Worm (Caenorhabditis elegans): ENCODE data around the gene Y47D7A.7.

Gene Y47D7A.7

ce11 chrV:4419767-4420322 is at the start of gene Y47D7A.7, which contains the start of gene Y47D7A.2:
Gene Y47D7A.7, minus strand, starts transcription at chrV:4419867.
Gene Y47D7A.2, plus strand, starts transcription at chrV:4420272.
- TF ChIP-seq tbx-11 (GFP tag; IDR thresholded peaks at IDR 0.05) (no peak), hmg-4 (GFP tag; optimal IDR thresholded peaks at IDR 0.05) (no peak), ets-7 (tag; optimal IDR thresholded peaks at IDR 0.05) (no peak), hnd-1 (tag; optimal IDR thresholded peaks at IDR 0.05) (no peak), ceh-13 (GFP tag; optimal IDR thresholded peaks at IDR 0.05) (no peak), pes-1 (GFP tag; IDR thresholded peaks at IDR 0.05) (no peak), aly-1 (tag; optimal IDR thresholded peaks at IDR 0.05) (no peak), tra-4 (tag; optimal IDR thresholded peaks at IDR 0.05) (no peak), tbx-37 (GFP tag; conservative IDR thresholded peaks at IDR 0.05) (no peak), sea-1 (GFP tag; conservative IDR thresholded peaks at IDR 0.05) (no peak), ceh-36 (tag; optimal IDR thresholded peaks at IDR 0.05) (no peak), hmbx-1 (tag; optimal IDR thresholded peaks at IDR 0.05) (no peak), ama-1 (optimal IDR thresholded peaks at IDR 0.05) (no peak), flt-1 (GFP tag; IDR thresholded peaks at IDR 0.05) (no peak), B0310.2 (tag; optimal IDR thresholded peaks at IDR 0.05) (no peak), scrt-1 (GFP tag; IDR thresholded peaks at IDR 0.05) (no peak), F13C5.2 (tag; optimal IDR thresholded peaks at IDR 0.05) (no peak)

- no peak for TF ChIP-seq tbx-11 (GFP tag; IDR thresholded peaks at IDR 0.05)
- TF ChIP-seq pes-1 (GFP tag; IDR thresholded peaks at IDR 0.05) = no peak
- TF ChIP-seq ceh-36 (tag; optimal IDR thresholded peaks at IDR 0.05) = no peak
- no peak for TF ChIP-seq tbx-37 (GFP tag; conservative IDR thresholded peaks at IDR 0.05)
- no peak for TF ChIP-seq ets-7 (tag; optimal IDR thresholded peaks at IDR 0.05)
- no peak for TF ChIP-seq scrt-1 (GFP tag; IDR thresholded peaks at IDR 0.05)
- TF ChIP-seq hnd-1 (tag; optimal IDR thresholded peaks at IDR 0.05) = no peak
- TF ChIP-seq ceh-13 (GFP tag; optimal IDR thresholded peaks at IDR 0.05) = no peak
- no peak for TF ChIP-seq F13C5.2 (tag; optimal IDR thresholded peaks at IDR 0.05)
- no peak for TF ChIP-seq B0310.2 (tag; optimal IDR thresholded peaks at IDR 0.05)
- no peak for TF ChIP-seq aly-1 (tag; optimal IDR thresholded peaks at IDR 0.05)
- TF ChIP-seq ama-1 (optimal IDR thresholded peaks at IDR 0.05) = no peak
- no peak for TF ChIP-seq hmbx-1 (tag; optimal IDR thresholded peaks at IDR 0.05)
- TF ChIP-seq tra-4 (tag; optimal IDR thresholded peaks at IDR 0.05) = no peak
Measured at ce11 chrV:4454634-4455033, 35.0 kb upstream of the Y47D7A.7 start, which contains the start of gene gnrr-5. Gene gnrr-5, minus strand, starts transcription at chrV:4454734.

- TF ChIP-seq scrt-1 (GFP tag; IDR thresholded peaks at IDR 0.05) (no peak), sea-1 (GFP tag; conservative IDR thresholded peaks at IDR 0.05) (no peak), ceh-36 (tag; optimal IDR thresholded peaks at IDR 0.05) (no peak), F13C5.2 (tag; optimal IDR thresholded peaks at IDR 0.05) (peak; percentile 59)
Measured at ce11 chrV:4450523-4451089, 30.9 kb upstream of the Y47D7A.7 start, which contains the start of gene rft-2. Gene rft-2, minus strand, starts transcription at chrV:4450563.

ce11 chrV:4447637-4448036 is 28.0 kb upstream of the Y47D7A.7 start:
- TF ChIP-seq hmbx-1 (tag; optimal IDR thresholded peaks at IDR 0.05) = no peak
- no peak for TF ChIP-seq ceh-36 (tag; optimal IDR thresholded peaks at IDR 0.05)
- TF ChIP-seq ets-7 (tag; optimal IDR thresholded peaks at IDR 0.05) = no peak
- TF ChIP-seq tra-4 (tag; optimal IDR thresholded peaks at IDR 0.05) = no peak
- no peak for TF ChIP-seq ceh-13 (GFP tag; optimal IDR thresholded peaks at IDR 0.05)
- no peak for TF ChIP-seq pes-1 (GFP tag; IDR thresholded peaks at IDR 0.05)
- TF ChIP-seq aly-1 (tag; optimal IDR thresholded peaks at IDR 0.05) = no peak
- TF ChIP-seq tbx-37 (GFP tag; conservative IDR thresholded peaks at IDR 0.05) = no peak
- TF ChIP-seq ama-1 (optimal IDR thresholded peaks at IDR 0.05) = no peak
- no peak for TF ChIP-seq sea-1 (GFP tag; conservative IDR thresholded peaks at IDR 0.05)
- TF ChIP-seq F13C5.2 (tag; optimal IDR thresholded peaks at IDR 0.05) = no peak
- TF ChIP-seq hnd-1 (tag; optimal IDR thresholded peaks at IDR 0.05) = no peak
- TF ChIP-seq B0310.2 (tag; optimal IDR thresholded peaks at IDR 0.05) = no peak
- TF ChIP-seq hmg-4 (GFP tag; optimal IDR thresholded peaks at IDR 0.05) = no peak
- no peak for TF ChIP-seq tbx-11 (GFP tag; IDR thresholded peaks at IDR 0.05)
- no peak for TF ChIP-seq scrt-1 (GFP tag; IDR thresholded peaks at IDR 0.05)

- no peak for TF ChIP-seq flt-1 (GFP tag; IDR thresholded peaks at IDR 0.05)
- TF ChIP-seq tbx-11 (GFP tag; IDR thresholded peaks at IDR 0.05) = no peak
- no peak for TF ChIP-seq ets-7 (tag; optimal IDR thresholded peaks at IDR 0.05)
- TF ChIP-seq aly-1 (tag; optimal IDR thresholded peaks at IDR 0.05) = no peak
- TF ChIP-seq sea-1 (GFP tag; conservative IDR thresholded peaks at IDR 0.05) = no peak
- no peak for TF ChIP-seq tbx-37 (GFP tag; conservative IDR thresholded peaks at IDR 0.05)
- no peak for TF ChIP-seq B0310.2 (tag; optimal IDR thresholded peaks at IDR 0.05)
- no peak for TF ChIP-seq hnd-1 (tag; optimal IDR thresholded peaks at IDR 0.05)
- TF ChIP-seq F13C5.2 (tag; optimal IDR thresholded peaks at IDR 0.05) = no peak
- TF ChIP-seq ceh-36 (tag; optimal IDR thresholded peaks at IDR 0.05) = no peak
- TF ChIP-seq ceh-13 (GFP tag; optimal IDR thresholded peaks at IDR 0.05) = no peak
- no peak for TF ChIP-seq hmbx-1 (tag; optimal IDR thresholded peaks at IDR 0.05)
- TF ChIP-seq hmg-4 (GFP tag; optimal IDR thresholded peaks at IDR 0.05) = no peak
- TF ChIP-seq pes-1 (GFP tag; IDR thresholded peaks at IDR 0.05) = no peak
Measured at ce11 chrV:4442749-4443381, 23.2 kb upstream of the Y47D7A.7 start, which contains the start of gene rft-1. Gene rft-1, minus strand, starts transcription at chrV:4443223.

ce11 chrV:4437215-4437614 is 17.5 kb upstream of the Y47D7A.7 start:
- TF ChIP-seq pes-1 (GFP tag; IDR thresholded peaks at IDR 0.05) (no peak), sea-1 (GFP tag; conservative IDR thresholded peaks at IDR 0.05) (no peak), scrt-1 (GFP tag; IDR thresholded peaks at IDR 0.05) (no peak)

ce11 chrV:4435411-4435981 is 15.8 kb upstream of the Y47D7A.7 start, which contains the start of gene Y47D7A.13:
Gene Y47D7A.13, minus strand, starts transcription at chrV:4435927.
- no peak for TF ChIP-seq tbx-37 (GFP tag; conservative IDR thresholded peaks at IDR 0.05)
- TF ChIP-seq aly-1 (tag; optimal IDR thresholded peaks at IDR 0.05) = no peak
- no peak for TF ChIP-seq B0310.2 (tag; optimal IDR thresholded peaks at IDR 0.05)
- no peak for TF ChIP-seq F13C5.2 (tag; optimal IDR thresholded peaks at IDR 0.05)
- no peak for TF ChIP-seq scrt-1 (GFP tag; IDR thresholded peaks at IDR 0.05)
- TF ChIP-seq ama-1 (optimal IDR thresholded peaks at IDR 0.05) = no peak
- no peak for TF ChIP-seq ceh-13 (GFP tag; optimal IDR thresholded peaks at IDR 0.05)
- no peak for TF ChIP-seq pes-1 (GFP tag; IDR thresholded peaks at IDR 0.05)
- no peak for TF ChIP-seq hmg-4 (GFP tag; optimal IDR thresholded peaks at IDR 0.05)
- TF ChIP-seq sea-1 (GFP tag; conservative IDR thresholded peaks at IDR 0.05) = no peak
- no peak for TF ChIP-seq tra-4 (tag; optimal IDR thresholded peaks at IDR 0.05)
- no peak for TF ChIP-seq hnd-1 (tag; optimal IDR thresholded peaks at IDR 0.05)
- no peak for TF ChIP-seq flt-1 (GFP tag; IDR thresholded peaks at IDR 0.05)
- TF ChIP-seq hmbx-1 (tag; optimal IDR thresholded peaks at IDR 0.05) = no peak
- TF ChIP-seq tbx-11 (GFP tag; IDR thresholded peaks at IDR 0.05) = no peak
- TF ChIP-seq ceh-36 (tag; optimal IDR thresholded peaks at IDR 0.05) = no peak
- TF ChIP-seq ets-7 (tag; optimal IDR thresholded peaks at IDR 0.05) = no peak
